Worm (Caenorhabditis elegans) whole organism, mixed stage, embryonic: Measurements from ENCODE around the gene Y45F10D.2.

ENCODE experiments used
- M03D4.4 ChIP-seq: sonication (generic microtip); optimal IDR thresholded peaks from 2 replicates; lab custom pipeline; 2017; ENCODE audit warnings: mild to moderate bottlenecking, missing genetic modification characterization, missing compliant biosample characterization
- blmp-1 ChIP-seq: fragments of 150-350 bp; optimal IDR thresholded peaks from 2 replicates; lab custom pipeline; 2014; ENCODE audit warnings: missing biosample characterization, missing genetic modification characterization
- ceh-39 ChIP-seq: fragments of 150-350 bp; optimal IDR thresholded peaks from 2 replicates; lab custom pipeline; 2014; ENCODE audit warnings: missing biosample characterization, missing genetic modification characterization
- drap-1 ChIP-seq: fragments of 200-800 bp; sonication (Bioruptor generic); optimal IDR thresholded peaks from 3 replicates; lab custom pipeline; 2018; ENCODE audit warnings: mild to moderate bottlenecking, missing genetic modification characterization, missing compliant biosample characterization
- ham-2 ChIP-seq: fragments of 200-800 bp; sonication (Bioruptor generic); optimal IDR thresholded peaks from 2 replicates; lab custom pipeline; 2018; ENCODE audit warnings: mild to moderate bottlenecking, missing genetic modification characterization, missing compliant biosample characterization
- hlh-1 ChIP-seq: fragments of 150-350 bp; optimal IDR thresholded peaks from 2 replicates; lab custom pipeline; 2014; ENCODE audit warnings: missing biosample characterization, missing genetic modification reagents, missing genetic modification characterization
- lin-13 ChIP-seq: fragments of 150-350 bp; optimal IDR thresholded peaks from 2 replicates; lab custom pipeline; 2014; ENCODE audit warnings: missing biosample characterization, missing genetic modification characterization
- mls-2 ChIP-seq: sonication (generic microtip); optimal IDR thresholded peaks from 2 replicates; lab custom pipeline; 2016; ENCODE audit warnings: mild to moderate bottlenecking, missing genetic modification characterization, moderate library complexity, missing compliant biosample characterization
- nhr-2 ChIP-seq: fragments of 150-350 bp; optimal IDR thresholded peaks from 2 replicates; lab custom pipeline; 2014; ENCODE audit warnings: missing biosample characterization, missing genetic modification characterization
- nhr-237 ChIP-seq: fragments of 150-350 bp; optimal IDR thresholded peaks from 2 replicates; lab custom pipeline; 2014; ENCODE audit warnings: missing biosample characterization, missing genetic modification characterization
- sptf-1 ChIP-seq: sonication (generic microtip); optimal IDR thresholded peaks from 2 replicates; lab custom pipeline; 2017; ENCODE audit warnings: mild to moderate bottlenecking, missing genetic modification characterization, moderate library complexity, missing compliant biosample characterization
- unc-120 ChIP-seq: sonication (generic microtip); optimal IDR thresholded peaks from 2 replicates; lab custom pipeline; 2017; ENCODE audit warnings: missing genetic modification characterization, missing compliant biosample characterization; ENCODE audit not compliant: poor library complexity, severe bottlenecking
- unc-39 ChIP-seq: fragments of 150-350 bp; optimal IDR thresholded peaks from 2 replicates; lab custom pipeline; 2014; ENCODE audit warnings: missing biosample characterization, missing genetic modification characterization
- zip-8 ChIP-seq: fragments of 150-350 bp; optimal IDR thresholded peaks from 2 replicates; lab custom pipeline; 2014; ENCODE audit warnings: missing biosample characterization, missing genetic modification characterization
- ztf-11 ChIP-seq: fragments of 150-350 bp; optimal IDR thresholded peaks from 2 replicates; lab custom pipeline; 2014; ENCODE audit warnings: missing biosample characterization, missing genetic modification characterization

The Y45F10D.2 gene

DNA sequence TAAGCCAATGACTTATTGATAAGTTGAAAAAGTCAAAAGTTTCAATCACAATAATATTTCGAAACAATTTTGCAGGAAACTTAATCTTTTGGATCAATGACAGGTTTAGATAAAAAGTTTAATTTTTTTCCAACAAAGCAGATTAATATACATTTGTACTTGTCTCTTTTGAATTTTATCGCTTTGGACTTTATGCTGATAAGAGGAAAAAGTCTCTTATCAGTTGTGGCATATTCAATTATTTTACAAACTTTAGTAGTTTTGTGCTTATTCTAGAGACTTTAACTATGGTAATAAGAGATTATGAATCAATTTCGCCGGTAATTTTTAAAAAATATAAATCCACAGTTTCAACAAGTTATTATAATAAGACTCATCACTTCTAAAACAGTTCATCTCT, 46.6 kb downstream of the Y45F10D.2 start:
- TF ChIP-seq mls-2 = no peak
- no peak for TF ChIP-seq unc-39 (tag; lab: Kevin White, UChicago)
- TF ChIP-seq unc-120 (tag; lab: Kevin White, UChicago) = no peak
- no peak for TF ChIP-seq blmp-1 (tag; lab: Kevin White, UChicago)
- TF ChIP-seq lin-13 (tag; lab: Kevin White, UChicago) = no peak
- no peak for TF ChIP-seq ceh-39 (tag; lab: Kevin White, UChicago)
- no peak for TF ChIP-seq zip-8 (tag; lab: Kevin White, UChicago)
- no peak for TF ChIP-seq M03D4.4 (tag; lab: Kevin White, UChicago)
- no peak for TF ChIP-seq drap-1 (GFP tag; lab: Kevin White, UChicago)
- no peak for TF ChIP-seq ham-2 (GFP tag; lab: Kevin White, UChicago)
- no peak for TF ChIP-seq ztf-11 (tag; lab: Kevin White, UChicago)
- no peak for TF ChIP-seq nhr-2 (tag; lab: Kevin White, UChicago)

DNA sequence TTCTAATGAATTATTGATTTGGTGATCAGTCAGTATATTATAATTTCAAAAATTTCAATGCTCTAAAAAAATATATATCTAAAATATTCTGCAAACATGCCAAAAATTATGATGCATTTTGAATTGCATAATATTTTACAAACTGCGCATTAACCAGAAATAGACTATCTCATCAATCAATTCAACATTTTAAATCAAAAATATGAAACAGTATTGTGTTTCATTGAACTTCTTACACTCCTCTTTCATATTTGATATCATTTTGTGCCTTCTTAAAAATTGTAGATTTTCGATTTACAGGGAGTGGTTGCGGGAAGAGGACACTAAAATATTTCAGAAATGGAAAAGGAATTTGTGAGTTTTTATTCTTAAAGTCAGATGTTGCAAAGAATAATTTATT, 47.8 kb downstream of the Y45F10D.2 start, which contains the start of gene ent-4:
TSS of gene ent-4 (plus strand) at position 301 of the 400 bp plus-strand sequence.
- TF ChIP-seq lin-13 (tag; lab: Kevin White, UChicago) (no peak), hlh-1 (tag; lab: Kevin White, UChicago) (no peak)
- TF ChIP-seq, all 35 proteins: peak for 0

DNA sequence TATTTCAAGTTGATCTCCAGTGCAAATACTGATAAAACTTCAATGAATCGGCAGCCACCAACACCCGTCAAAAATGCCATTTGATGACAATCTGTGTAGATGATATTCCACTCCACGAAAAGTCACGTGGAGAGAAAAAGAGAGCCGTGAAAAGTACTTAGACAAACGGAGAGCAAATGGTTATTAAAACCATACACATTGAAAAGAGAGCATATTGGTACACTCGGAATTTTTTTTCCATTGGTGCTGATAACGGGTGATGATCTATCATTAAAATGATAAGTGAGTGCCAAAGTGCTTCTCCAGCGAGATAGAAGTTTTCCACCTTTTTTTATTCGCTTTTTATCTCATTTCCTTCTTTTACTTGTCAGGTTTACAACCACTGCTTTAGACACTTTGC, 49.3 kb downstream of the Y45F10D.2 start:
- TF ChIP-seq sptf-1 (tag; lab: Kevin White, UChicago) = no peak
- TF ChIP-seq nhr-237 (tag; lab: Kevin White, UChicago) = no peak
- TF ChIP-seq blmp-1 (tag; lab: Kevin White, UChicago) = no peak
- TF ChIP-seq ztf-11 (tag; lab: Kevin White, UChicago) = no peak
- TF ChIP-seq nhr-2 (tag; lab: Kevin White, UChicago) = no peak
- TF ChIP-seq unc-39 (tag; lab: Kevin White, UChicago) = no peak
- TF ChIP-seq mls-2 = no peak
- no peak for TF ChIP-seq drap-1 (GFP tag; lab: Kevin White, UChicago)
